Worm (Caenorhabditis elegans): Measurements from ENCODE around the gene F44E2.3.

- TF ChIP-seq nhr-77 (tag; optimal IDR thresholded peaks at IDR 0.05) (no peak), lsy-2 (tag; optimal IDR thresholded peaks at IDR 0.05) (no peak), ama-1 (optimal IDR thresholded peaks at IDR 0.05) (no peak), unc-55 (GFP tag; optimal IDR thresholded peaks at IDR 0.05) (no peak), nhr-6 (tag; optimal IDR thresholded peaks at IDR 0.05) (no peak), ztf-1 (GFP tag; conservative IDR thresholded peaks at IDR 0.05) (no peak), skn-1 (tag; optimal IDR thresholded peaks at IDR 0.05) (no peak), lin-11 (tag; optimal IDR thresholded peaks at IDR 0.05) (no peak), nhr-12 (tag; optimal IDR thresholded peaks at IDR 0.05) (no peak), sma-3 (GFP tag; optimal IDR thresholded peaks at IDR 0.05) (no peak), dmd-4 (tag; optimal IDR thresholded peaks at IDR 0.05) (no peak)
Measured at ce11 chrIII:8786077-8786476, 43.0 kb downstream of the F44E2.3 start, which contains the start of gene K02D10.8.

Measured in whole organism, L2 larva.